Worm (Caenorhabditis elegans) whole organism, mixed stage, embryonic: ENCODE results near the gene abhd-12.

Experiments
- ces-1 ChIP-seq: fragments of 150-350 bp; optimal IDR thresholded peaks from 2 replicates; lab custom pipeline; 2014; ENCODE audit warnings: missing biosample characterization, missing genetic modification reagents, missing genetic modification characterization
- elt-3 ChIP-seq: fragments of 150-350 bp; optimal IDR thresholded peaks from 2 replicates; lab custom pipeline; 2014; ENCODE audit warnings: missing biosample characterization, missing genetic modification characterization
- ham-2 ChIP-seq: fragments of 200-800 bp; sonication (Bioruptor generic); optimal IDR thresholded peaks from 2 replicates; lab custom pipeline; 2018; ENCODE audit warnings: mild to moderate bottlenecking, missing genetic modification characterization, missing compliant biosample characterization
- nhr-237 ChIP-seq: fragments of 150-350 bp; optimal IDR thresholded peaks from 2 replicates; lab custom pipeline; 2014; ENCODE audit warnings: missing biosample characterization, missing genetic modification characterization
- nhr-28 ChIP-seq: fragments of 150-350 bp; optimal IDR thresholded peaks from 2 replicates; lab custom pipeline; 2014; ENCODE audit warnings: missing biosample characterization, missing genetic modification characterization
- nhr-76 ChIP-seq: sonication (generic microtip); optimal IDR thresholded peaks from 2 replicates; lab custom pipeline; 2017; ENCODE audit warnings: missing biosample characterization, missing genetic modification characterization
- pha-4 ChIP-seq: fragments of 150-350 bp; optimal IDR thresholded peaks from 2 replicates; lab custom pipeline; 2018; ENCODE audit warnings: missing biosample characterization, missing genetic modification reagents, missing genetic modification characterization
- snpc-4 ChIP-seq: fragments of 150-350 bp; optimal IDR thresholded peaks from 2 replicates; lab custom pipeline; 2014; ENCODE audit warnings: missing biosample characterization, missing genetic modification characterization
- sptf-1 ChIP-seq: sonication (generic microtip); optimal IDR thresholded peaks from 2 replicates; lab custom pipeline; 2017; ENCODE audit warnings: mild to moderate bottlenecking, missing genetic modification characterization, moderate library complexity, missing compliant biosample characterization
- zip-8 ChIP-seq: fragments of 150-350 bp; optimal IDR thresholded peaks from 2 replicates; lab custom pipeline; 2014; ENCODE audit warnings: missing biosample characterization, missing genetic modification characterization
- ztf-11 ChIP-seq: fragments of 150-350 bp; optimal IDR thresholded peaks from 2 replicates; lab custom pipeline; 2014; ENCODE audit warnings: missing biosample characterization, missing genetic modification characterization

- TF ChIP-seq zip-8 (no peak), ham-2 (GFP tag; lab: Kevin White, UChicago) (no peak), pha-4 (tag; lab: Kevin White, UChicago) (no peak), snpc-4 (tag; lab: Kevin White, UChicago) (no peak), ces-1 (no peak), nhr-76 (no peak), elt-3 (no peak), nhr-28 (no peak), nhr-237 (tag; lab: Kevin White, UChicago) (no peak), ztf-11 (tag; lab: Kevin White, UChicago) (no peak), sptf-1 (tag; lab: Kevin White, UChicago) (no peak)
Observed at ce11 chrV:7943568-7943967, 40.1 kb upstream of the abhd-12 start, which contains the start of gene Y97E10B.1.
